Fruit fly (Drosophila melanogaster): Measurements from ENCODE around the gene Drak.

DNA sequence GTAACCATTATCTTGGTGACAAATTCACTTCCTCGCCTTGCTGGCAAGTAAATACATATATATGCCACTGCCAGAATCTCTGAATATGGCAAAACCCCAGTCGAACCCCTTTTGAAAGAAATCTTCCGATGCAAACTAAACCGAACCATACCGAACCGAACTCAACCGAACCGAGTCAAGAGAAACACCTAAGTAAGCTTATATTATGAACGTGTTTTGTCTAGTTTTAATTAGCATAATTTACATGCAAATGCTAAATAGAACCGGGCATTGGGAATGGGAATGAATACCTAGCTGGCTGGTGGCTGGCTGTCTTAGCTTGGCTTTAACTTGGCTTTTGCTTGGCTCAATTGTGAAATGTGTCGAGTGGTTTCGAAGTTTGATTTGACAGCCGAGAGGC is 24.4 kb downstream of the Drak start:
- TF ChIP-seq CG13204 (GFP tag; optimal IDR thresholded peaks at IDR 0.05) (no peak), fd96Ca (GFP tag; IDR thresholded peaks at IDR 0.05) (no peak), CG8301 (tag; optimal IDR thresholded peaks at IDR 0.05) (no peak), CG32121 (GFP tag; IDR thresholded peaks at IDR 0.05) (no peak), CG34367 (tag; optimal IDR thresholded peaks at IDR 0.05) (no peak), CG17806 (tag; optimal IDR thresholded peaks at IDR 0.05) (no peak), gl (tag; optimal IDR thresholded peaks at IDR 0.05) (no peak), CG10348 (GFP tag; IDR thresholded peaks at IDR 0.05) (no peak), EcR (GFP tag; optimal IDR thresholded peaks at IDR 0.05) (no peak)
